Fruit fly (Drosophila melanogaster) whole organism, embryonic: ENCODE measurements around the gene hbt.

ENCODE experiments used
- Abd-B ChIP-seq: fragments of 200-800 bp; sonication (Bioruptor generic); optimal IDR thresholded peaks from 2 replicates; lab custom pipeline; 2018; ENCODE audit warnings: missing biosample characterization, mild to moderate bottlenecking, missing genetic modification characterization, moderate library complexity
- Atf-2 ChIP-seq: fragments of 200-800 bp; sonication (Bioruptor generic); optimal IDR thresholded peaks from 2 replicates; lab custom pipeline; 2016; ENCODE audit warnings: missing biosample characterization, missing genetic modification characterization
- Bdp1 ChIP-seq: fragments of 200-800 bp; sonication (Bioruptor generic); optimal IDR thresholded peaks from 3 replicates; lab custom pipeline; 2016; ENCODE audit warnings: missing biosample characterization, missing genetic modification characterization
- BtbVII ChIP-seq: fragments of 200-800 bp; sonication (Bioruptor generic); optimal IDR thresholded peaks from 3 replicates; lab custom pipeline; 2017; ENCODE audit warnings: missing biosample characterization, mild to moderate bottlenecking, missing genetic modification characterization
- CG10274 ChIP-seq: fragments of 200-800 bp; sonication (Bioruptor generic); optimal IDR thresholded peaks from 3 replicates; lab custom pipeline; 2017; ENCODE audit warnings: missing biosample characterization, mild to moderate bottlenecking, missing genetic modification characterization
- CG10321 ChIP-seq: fragments of 200-800 bp; sonication (Bioruptor generic); IDR thresholded peaks from 2 replicates; pipeline ENCODE4 v1.3.6; 2022; ENCODE audit warnings: missing biosample characterization, missing genetic modification characterization
- CG10543 ChIP-seq: fragments of 200-800 bp; sonication (Bioruptor generic); optimal IDR thresholded peaks from 3 replicates; lab custom pipeline; 2017; ENCODE audit warnings: missing biosample characterization, mild to moderate bottlenecking, missing genetic modification characterization, moderate library complexity
- CG11456 ChIP-seq: fragments of 200-800 bp; sonication (Bioruptor generic); IDR thresholded peaks from 3 replicates; pipeline ENCODE4 v1.3.6; 2022; ENCODE audit warnings: missing biosample characterization, missing genetic modification characterization
- CG12942 ChIP-seq: fragments of 200-800 bp; sonication (Bioruptor generic); optimal IDR thresholded peaks from 3 replicates; lab custom pipeline; 2016; ENCODE audit warnings: missing biosample characterization, missing genetic modification characterization
- CG14014 ChIP-seq: fragments of 200-800 bp; sonication (Bioruptor generic); IDR thresholded peaks from 2 replicates; pipeline ENCODE4 v1.3.6; 2022; ENCODE audit warnings: missing biosample characterization, missing genetic modification characterization
- CG17568 ChIP-seq: fragments of 200-800 bp; sonication (Bioruptor generic); optimal IDR thresholded peaks from 2 replicates; lab custom pipeline; 2018; ENCODE audit warnings: missing biosample characterization, mild to moderate bottlenecking, missing genetic modification characterization, moderate library complexity
- CG17829 ChIP-seq: fragments of 200-800 bp; optimal IDR thresholded peaks from 2 replicates; lab custom pipeline; 2019; ENCODE audit warnings: missing biosample characterization, mild to moderate bottlenecking, missing genetic modification characterization, moderate library complexity
- CG3163 ChIP-seq: fragments of 200-800 bp; sonication (Bioruptor generic); optimal IDR thresholded peaks from 3 replicates; lab custom pipeline; 2016; ENCODE audit warnings: missing biosample characterization, missing genetic modification characterization
- CG32532 ChIP-seq: fragments of 200-800 bp; sonication (Bioruptor generic); IDR thresholded peaks from 2 replicates; pipeline ENCODE4 v1.3.6; 2022; ENCODE audit warnings: missing biosample characterization, missing genetic modification characterization
- CG3407 ChIP-seq: fragments of 200-800 bp; sonication (Bioruptor generic); optimal IDR thresholded peaks from 2 replicates; lab custom pipeline; 2018; ENCODE audit warnings: missing biosample characterization, mild to moderate bottlenecking, missing genetic modification characterization
- CG4617 ChIP-seq: fragments of 200-800 bp; sonication (Bioruptor generic); optimal IDR thresholded peaks from 3 replicates; lab custom pipeline; 2016; ENCODE audit warnings: missing biosample characterization, missing genetic modification characterization, borderline replicate concordance
- CG5245 ChIP-seq: fragments of 200-800 bp; sonication (Bioruptor generic); optimal IDR thresholded peaks from 3 replicates; lab custom pipeline; 2016; ENCODE audit warnings: missing biosample characterization, missing genetic modification characterization
- CG6175 ChIP-seq: fragments of 200-800 bp; sonication (Bioruptor generic); IDR thresholded peaks from 3 replicates; pipeline ENCODE4 v1.3.6; 2022; ENCODE audit warnings: missing biosample characterization, missing genetic modification characterization
- CG6272 ChIP-seq: fragments of 200-800 bp; sonication (Bioruptor generic); IDR thresholded peaks from 2 replicates; pipeline ENCODE4 v1.3.6; 2022; ENCODE audit warnings: missing biosample characterization, missing genetic modification characterization
- CG6689 ChIP-seq: fragments of 200-800 bp; sonication (Bioruptor generic); IDR thresholded peaks from 2 replicates; pipeline ENCODE4 v1.3.6; 2022; ENCODE audit warnings: missing biosample characterization, missing genetic modification characterization
- CG8290 ChIP-seq, 3 experiments: fragments of 200-800 bp; sonication (Bioruptor generic); optimal IDR thresholded peaks; 2 replicates each; lab custom pipeline; 2016 to 2019; ENCODE audit warnings: missing biosample characterization in 3 of 3, missing genetic modification characterization in 3 of 3, mild to moderate bottlenecking in 2 of 3, moderate library complexity in 1 of 3
- Doc3 ChIP-seq: fragments of 200-800 bp; sonication (Bioruptor generic); IDR thresholded peaks from 3 replicates; pipeline ENCODE4 v1.3.6; 2022; ENCODE audit warnings: missing biosample characterization, missing genetic modification characterization; ENCODE audit not compliant: partially characterized antibody
- Dref ChIP-seq: fragments of 200-800 bp; sonication (Bioruptor generic); IDR thresholded peaks from 2 replicates; pipeline ENCODE4 v1.3.6; 2022; ENCODE audit warnings: missing biosample characterization, missing genetic modification characterization
- Ets65A ChIP-seq: fragments of 200-800 bp; sonication (Bioruptor generic); peaks from one replicate; lab custom pipeline; 2016; ENCODE audit warnings: missing biosample characterization, missing genetic modification characterization
- Fer3 ChIP-seq: fragments of 200-800 bp; sonication (Bioruptor generic); optimal IDR thresholded peaks from 2 replicates; lab custom pipeline; 2018; ENCODE audit warnings: missing biosample characterization, mild to moderate bottlenecking, missing genetic modification characterization, moderate library complexity
- GATAe ChIP-seq: fragments of 200-800 bp; sonication (Bioruptor generic); conservative IDR thresholded peaks from 2 replicates; pipeline ENCODE4 v1.3.6; 2022; ENCODE audit warnings: missing biosample characterization, missing genetic modification characterization
- Gug ChIP-seq: fragments of 200-800 bp; sonication (Bioruptor generic); IDR thresholded peaks from 4 replicates; pipeline ENCODE4 v1.3.6; 2022; ENCODE audit warnings: missing biosample characterization, missing genetic modification characterization
- HHEX ChIP-seq: fragments of 200-800 bp; sonication (Bioruptor generic); optimal IDR thresholded peaks from 3 replicates; lab custom pipeline; 2017; ENCODE audit warnings: missing biosample characterization, mild to moderate bottlenecking, missing genetic modification characterization, missing genetic modification reagents
- HLH54F ChIP-seq: fragments of 200-800 bp; sonication (Bioruptor generic); optimal IDR thresholded peaks from 3 replicates; lab custom pipeline; 2016; ENCODE audit warnings: missing biosample characterization, missing genetic modification characterization
- HmgD ChIP-seq: fragments of 200-800 bp; sonication (Bioruptor generic); optimal IDR thresholded peaks from 3 replicates; lab custom pipeline; 2016; ENCODE audit warnings: missing biosample characterization, missing genetic modification characterization
- Hmx ChIP-seq: fragments of 200-800 bp; sonication (Bioruptor generic); optimal IDR thresholded peaks from 2 replicates; lab custom pipeline; 2016; ENCODE audit warnings: missing biosample characterization, missing genetic modification characterization
- Hr51 ChIP-seq, 2 experiments: fragments of 200-800 bp; sonication (Bioruptor generic); optimal IDR thresholded peaks; 2 replicates in 1 of 2; 3 replicates in 1 of 2; lab custom pipeline; 2016 to 2018; ENCODE audit warnings: missing biosample characterization in 2 of 2, missing genetic modification characterization in 2 of 2, mild to moderate bottlenecking in 1 of 2, moderate library complexity in 1 of 2
- Lim3 ChIP-seq: fragments of 200-800 bp; sonication (Bioruptor generic); IDR thresholded peaks from 2 replicates; pipeline ENCODE4 v1.3.6; 2022; ENCODE audit warnings: missing biosample characterization, missing genetic modification characterization
- Oaz ChIP-seq: fragments of 200-800 bp; sonication (Bioruptor generic); IDR thresholded peaks from 2 replicates; pipeline ENCODE4 v1.3.6; 2022; ENCODE audit warnings: missing biosample characterization, missing genetic modification characterization
- Xbp1 ChIP-seq: fragments of 200-800 bp; sonication (Bioruptor generic); optimal IDR thresholded peaks from 3 replicates; lab custom pipeline; 2016; ENCODE audit warnings: missing biosample characterization, mild to moderate bottlenecking, missing genetic modification characterization
- ash1 ChIP-seq: fragments of 200-800 bp; sonication (Bioruptor generic); optimal IDR thresholded peaks from 2 replicates; lab custom pipeline; 2018; ENCODE audit warnings: missing biosample characterization, mild to moderate bottlenecking, missing genetic modification characterization
- gem ChIP-seq: fragments of 200-800 bp; sonication (Bioruptor generic); optimal IDR thresholded peaks from 2 replicates; lab custom pipeline; 2019; ENCODE audit warnings: missing biosample characterization, mild to moderate bottlenecking, missing genetic modification characterization, moderate library complexity
- gsb-n ChIP-seq: fragments of 200-800 bp; sonication (Bioruptor generic); optimal IDR thresholded peaks from 3 replicates; lab custom pipeline; 2018; ENCODE audit warnings: missing biosample characterization, mild to moderate bottlenecking, missing genetic modification characterization
- her ChIP-seq: fragments of 200-800 bp; sonication (Bioruptor generic); optimal IDR thresholded peaks from 2 replicates; lab custom pipeline; 2016; ENCODE audit warnings: missing biosample characterization, missing genetic modification characterization
- kah ChIP-seq: fragments of 200-800 bp; sonication (Bioruptor generic); optimal IDR thresholded peaks from 2 replicates; lab custom pipeline; 2018; ENCODE audit warnings: missing biosample characterization, mild to moderate bottlenecking, missing genetic modification characterization
- nerfin-1 ChIP-seq: fragments of 200-800 bp; sonication (Bioruptor generic); optimal IDR thresholded peaks from 3 replicates; lab custom pipeline; 2019; ENCODE audit warnings: missing biosample characterization, mild to moderate bottlenecking, missing genetic modification characterization, moderate library complexity
- onecut ChIP-seq: fragments of 200-800 bp; sonication (Bioruptor generic); IDR thresholded peaks from 2 replicates; pipeline ENCODE4 v1.3.6; 2022; ENCODE audit warnings: missing biosample characterization, missing genetic modification characterization
- sd ChIP-seq: fragments of 200-800 bp; sonication (Bioruptor generic); optimal IDR thresholded peaks from 3 replicates; lab custom pipeline; 2018; ENCODE audit warnings: missing biosample characterization, mild to moderate bottlenecking, missing genetic modification characterization, moderate library complexity
- sens-2 ChIP-seq: fragments of 200-800 bp; sonication (Bioruptor generic); IDR thresholded peaks from 2 replicates; pipeline ENCODE4 v1.3.6; 2022; ENCODE audit warnings: missing biosample characterization, missing genetic modification characterization
- so ChIP-seq: fragments of 200-800 bp; sonication (Bioruptor generic); IDR thresholded peaks from 3 replicates; pipeline ENCODE4 v1.3.6; 2022; ENCODE audit warnings: missing biosample characterization, missing genetic modification characterization
- sqz ChIP-seq: fragments of 200-800 bp; sonication (Bioruptor generic); optimal IDR thresholded peaks from 3 replicates; lab custom pipeline; 2018; ENCODE audit warnings: missing biosample characterization, mild to moderate bottlenecking, missing genetic modification characterization
- stwl ChIP-seq: fragments of 200-800 bp; sonication (Bioruptor generic); optimal IDR thresholded peaks from 3 replicates; lab custom pipeline; 2018; ENCODE audit warnings: missing biosample characterization, mild to moderate bottlenecking, missing genetic modification characterization, moderate library complexity
- sug ChIP-seq: fragments of 200-800 bp; optimal IDR thresholded peaks from 2 replicates; lab custom pipeline; 2019; ENCODE audit warnings: missing biosample characterization, mild to moderate bottlenecking, missing genetic modification characterization, moderate library complexity
- toy ChIP-seq: fragments of 200-800 bp; sonication (Bioruptor generic); IDR thresholded peaks from 2 replicates; pipeline ENCODE4 v1.3.6; 2022; ENCODE audit warnings: missing biosample characterization, missing genetic modification characterization
- ttk ChIP-seq: fragments of 200-800 bp; sonication (Bioruptor generic); IDR thresholded peaks from 2 replicates; pipeline ENCODE4 v2.1.2; 2022; ENCODE audit warnings: missing biosample characterization, missing genetic modification characterization
- zfh2 ChIP-seq: fragments of 200-800 bp; sonication (Bioruptor generic); optimal IDR thresholded peaks from 2 replicates; lab custom pipeline; 2016; ENCODE audit warnings: missing biosample characterization, missing genetic modification characterization

Gene hbt

DNA sequence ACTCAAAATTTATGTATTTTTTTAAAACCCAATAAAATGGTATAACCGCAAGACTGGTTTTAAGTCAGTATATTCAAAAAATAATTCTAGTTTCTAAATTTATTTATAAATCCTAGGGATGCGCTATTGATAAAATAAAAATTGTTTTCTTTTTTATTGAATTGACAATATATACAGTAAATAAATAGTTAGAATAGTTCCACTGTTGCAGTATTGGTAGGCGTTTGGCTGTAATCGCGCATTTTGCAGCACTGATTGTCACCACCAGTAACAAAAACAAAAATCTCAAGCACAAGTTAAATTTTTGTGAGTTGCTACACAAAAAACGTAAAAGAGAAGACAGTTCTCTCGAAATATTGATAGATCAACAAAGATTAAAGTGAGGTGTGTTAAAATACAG lies 38.0 kb upstream of the hbt start, which contains the start of gene CG31855 (continued):
- no peak for TF ChIP-seq ash1 (GFP tag; lab: Kevin White, UChicago)
- TF ChIP-seq kah (GFP tag; lab: Kevin White, UChicago) = peak; percentile 67
- peak; percentile 69 for TF ChIP-seq ttk (GFP tag; lab: Robert Waterston, UW)
- no peak for TF ChIP-seq toy
- TF ChIP-seq Doc3 (GFP tag; lab: Robert Waterston, UW) = no peak
- peak; percentile 81 to 82 for TF ChIP-seq Hr51 (GFP tag; optimal IDR thresholded peaks at IDR 0.05; lab: Kevin White, UChicago)
- TF ChIP-seq CG4617 (GFP tag; lab: Kevin White, UChicago) = peak; percentile 90
- TF ChIP-seq BtbVII (GFP tag; lab: Kevin White, UChicago) = peak; percentile 76
- TF ChIP-seq stwl (tag; lab: Kevin White, UChicago) = peak; percentile 55
- TF ChIP-seq Bdp1 (GFP tag; lab: Kevin White, UChicago) = peak; percentile 88
- TF ChIP-seq CG6175 (GFP tag; lab: Robert Waterston, UW) = 0 out of 3 replicates have a peak, but pooled peaks have one; percentile 30
- 0 out of 2 replicates have a peak, but pooled peaks have one; percentile 25 for TF ChIP-seq Dref (GFP tag; lab: Robert Waterston, UW)
- no peak for TF ChIP-seq CG10274 (GFP tag; lab: Kevin White, UChicago)
- TF ChIP-seq gem (tag; lab: Kevin White, UChicago) = peak; percentile 85
- TF ChIP-seq CG17568 (GFP tag; lab: Kevin White, UChicago) = no peak
- peak; percentile 78 for TF ChIP-seq Hmx
- peak; percentile 77 for TF ChIP-seq CG6272 (GFP tag; lab: Robert Waterston, UW)
- peak; percentile 57; the same call in 1 of the 2 replicates for TF ChIP-seq Oaz (GFP tag; lab: Robert Waterston, UW)
- peak; percentile 53 for TF ChIP-seq sd (tag; lab: Kevin White, UChicago)
- peak; percentile 67 for TF ChIP-seq CG3407
- TF ChIP-seq sug (tag; lab: Kevin White, UChicago) = peak; percentile 81
- peak; percentile 73 for TF ChIP-seq her (GFP tag; lab: Kevin White, UChicago)
- 0 out of 2 replicates have a peak, but pooled peaks have one; percentile 21 for TF ChIP-seq CG10321 (GFP tag; lab: Robert Waterston, UW)
- TF ChIP-seq Fer3 = peak; percentile 85
- TF ChIP-seq CG5245 = peak; percentile 79
- peak; percentile 90 for TF ChIP-seq CG32532 (GFP tag; lab: Robert Waterston, UW)
- TF ChIP-seq CG8290 (GFP tag; optimal IDR thresholded peaks at IDR 0.05; lab: Kevin White, UChicago) = peak; percentile 72
- no peak for TF ChIP-seq CG8290 (tag; optimal IDR thresholded peaks at IDR 0.05; lab: Kevin White, UChicago)
- TF ChIP-seq CG11456 = peak; percentile 90
- TF ChIP-seq sqz = peak; percentile 58
- no peak for TF ChIP-seq Lim3 (GFP tag; lab: Robert Waterston, UW)
- TF ChIP-seq gsb-n (tag; lab: Kevin White, UChicago) = peak; percentile 72
- peak; percentile 82 for TF ChIP-seq CG12942
- peak; percentile 90 for TF ChIP-seq Xbp1 (GFP tag; lab: Kevin White, UChicago)
- TF ChIP-seq so (GFP tag; lab: Robert Waterston, UW) = peak; percentile 72; the same call in 2 of the 3 replicates
- peak; percentile 74 for TF ChIP-seq HLH54F (GFP tag; lab: Kevin White, UChicago)
- peak; percentile 86 for TF ChIP-seq CG14014 (GFP tag; lab: Robert Waterston, UW)
- TF ChIP-seq nerfin-1 (tag; lab: Kevin White, UChicago) = peak; percentile 63
- peak; percentile 54 for TF ChIP-seq Atf-2
- TF ChIP-seq Gug (GFP tag; lab: Robert Waterston, UW) = peak; percentile 77
- peak; percentile 86 for TF ChIP-seq CG10543 (GFP tag; lab: Kevin White, UChicago)
- peak; percentile 80 for TF ChIP-seq zfh2 (GFP tag; lab: Kevin White, UChicago)
- TF ChIP-seq sens-2 (GFP tag; lab: Robert Waterston, UW) = peak; percentile 61
- peak; percentile 77 for TF ChIP-seq HHEX (GFP tag; lab: Kevin White, UChicago)
- TF ChIP-seq Ets65A (GFP tag; lab: Kevin White, UChicago) = peak; percentile 95
- peak; percentile 30; the same call in 1 of the 2 replicates for TF ChIP-seq GATAe (GFP tag; lab: Robert Waterston, UW)
- TF ChIP-seq CG17829 (tag; lab: Kevin White, UChicago) = peak; percentile 80
- TF ChIP-seq CG3163 (GFP tag; lab: Kevin White, UChicago) = peak; percentile 19
- peak; percentile 30 for TF ChIP-seq Abd-B (GFP tag; lab: Kevin White, UChicago)
- peak; percentile 63 for TF ChIP-seq CG6689 (GFP tag; lab: Robert Waterston, UW)
- no peak for TF ChIP-seq HmgD (GFP tag; lab: Kevin White, UChicago)
- TF ChIP-seq onecut (GFP tag; lab: Robert Waterston, UW) = peak; percentile 73
